Worm (Caenorhabditis elegans): ENCODE results near the gene cdk-5.

cdk-5 gene

ce11 chrIII:13423414-13423813 is 42.7 kb downstream of the cdk-5 start, which contains the start of gene exo-1 (continued):
- TF ChIP-seq lir-3 (tag; optimal IDR thresholded peaks at IDR 0.05; ENCODE audit: poor library complexity), result peak; percentile 50
- no peak for TF ChIP-seq snpc-4 (tag; optimal IDR thresholded peaks at IDR 0.05)
- TF ChIP-seq sox-4 (tag; optimal IDR thresholded peaks at IDR 0.05), result no peak
- no peak for TF ChIP-seq tlp-1 (tag; optimal IDR thresholded peaks at IDR 0.05)
- no peak for TF ChIP-seq ceh-8 (GFP tag; optimal IDR thresholded peaks at IDR 0.05)
- no peak for TF ChIP-seq ceh-88 (GFP tag; IDR thresholded peaks at IDR 0.05)
- no peak for TF ChIP-seq nhr-84 (tag; optimal IDR thresholded peaks at IDR 0.05)
- no peak for TF ChIP-seq hlh-4 (tag; optimal IDR thresholded peaks at IDR 0.05)
- peak; percentile 63 for TF ChIP-seq snu-23 (GFP tag; optimal IDR thresholded peaks at IDR 0.05)
- no peak for TF ChIP-seq isw-1 (GFP tag; IDR thresholded peaks at IDR 0.05)
- TF ChIP-seq fkh-4 (tag; optimal IDR thresholded peaks at IDR 0.05; ENCODE audit: borderline replicate concordance), result no peak
- peak; percentile 71 for TF ChIP-seq nhr-85 (tag)
- TF ChIP-seq ces-1 (GFP tag; optimal IDR thresholded peaks at IDR 0.05), result no peak
- TF ChIP-seq unc-98 (GFP tag; IDR thresholded peaks at IDR 0.05), result no peak
- no peak for TF ChIP-seq unc-62 (GFP tag; optimal IDR thresholded peaks at IDR 0.05)
- no peak for TF ChIP-seq ceh-90 (tag; optimal IDR thresholded peaks at IDR 0.05)
- peak; percentile 50 for TF ChIP-seq rnt-1 (tag; optimal IDR thresholded peaks at IDR 0.05)
- no peak for TF ChIP-seq efl-3 (GFP tag; optimal IDR thresholded peaks at IDR 0.05)
- TF ChIP-seq lin-39 (tag; optimal IDR thresholded peaks at IDR 0.05), result no peak
- no peak for TF ChIP-seq elt-2 (tag; optimal IDR thresholded peaks at IDR 0.05)
- TF ChIP-seq lin-35 (GFP tag; optimal IDR thresholded peaks at IDR 0.05), result peak; percentile 83 to 98
- TF ChIP-seq ztf-11 (tag; optimal IDR thresholded peaks at IDR 0.05), result peak in 1 of 2 experiments; percentile 35
- TF ChIP-seq lin-15B (tag; optimal IDR thresholded peaks at IDR 0.05), result peak; percentile 53
- peak; percentile 40 to 89 for TF ChIP-seq lsy-2 (tag; optimal IDR thresholded peaks at IDR 0.05)
- no peak for TF ChIP-seq ztf-4 (tag; optimal IDR thresholded peaks at IDR 0.05)
- TF ChIP-seq sup-37 (GFP tag; optimal IDR thresholded peaks at IDR 0.05), result no peak
- peak; percentile 26 for TF ChIP-seq vab-15 (tag; optimal IDR thresholded peaks at IDR 0.05)
- no peak for TF ChIP-seq mef-2 (tag; optimal IDR thresholded peaks at IDR 0.05)
- no peak for TF ChIP-seq unc-86 (tag; optimal IDR thresholded peaks at IDR 0.05)
- no peak for TF ChIP-seq nhr-19 (GFP tag; conservative IDR thresholded peaks at IDR 0.05)
- TF ChIP-seq C34B4.2 (tag; optimal IDR thresholded peaks at IDR 0.05), result no peak
- TF ChIP-seq unc-130 (tag; optimal IDR thresholded peaks at IDR 0.05), result peak; percentile 77
- no peak for TF ChIP-seq nhr-28 (tag; optimal IDR thresholded peaks at IDR 0.05)
- no peak for TF ChIP-seq grh-1 (GFP tag; IDR thresholded peaks at IDR 0.05)
- TF ChIP-seq nhr-77 (tag; optimal IDR thresholded peaks at IDR 0.05), result peak; percentile 65
- TF ChIP-seq lin-13 (GFP tag; optimal IDR thresholded peaks at IDR 0.05), result peak; percentile 58
- TF ChIP-seq nhr-237 (tag; optimal IDR thresholded peaks at IDR 0.05), result no peak
- TF ChIP-seq ama-1 (optimal IDR thresholded peaks at IDR 0.05), result no peak
- peak; percentile 52 for TF ChIP-seq nhr-90 (tag; optimal IDR thresholded peaks at IDR 0.05; ENCODE audit: poor library complexity)
- TF ChIP-seq ceh-63 (GFP tag; optimal IDR thresholded peaks at IDR 0.05), result no peak
- TF ChIP-seq pqm-1 (tag; optimal IDR thresholded peaks at IDR 0.05), result no peak
- no peak for TF ChIP-seq zag-1 (tag; optimal IDR thresholded peaks at IDR 0.05)
- TF ChIP-seq F16B12.6 (tag; optimal IDR thresholded peaks at IDR 0.05), result peak; percentile 65
- peak; percentile 86 to 91 (median 90) for TF ChIP-seq dpl-1 (GFP tag; optimal IDR thresholded peaks at IDR 0.05)
- TF ChIP-seq pax-3 (tag; optimal IDR thresholded peaks at IDR 0.05), result peak; percentile 2
- TF ChIP-seq blmp-1 (tag; optimal IDR thresholded peaks at IDR 0.05), result peak; percentile 82
- peak in 1 of 3 experiments; percentile 37 for TF ChIP-seq ceh-82 (tag; optimal IDR thresholded peaks at IDR 0.05)
- TF ChIP-seq egl-27 (tag; optimal IDR thresholded peaks at IDR 0.05), result no peak
- TF ChIP-seq nhr-76 (tag; optimal IDR thresholded peaks at IDR 0.05), result no peak
- TF ChIP-seq alr-1 (tag; optimal IDR thresholded peaks at IDR 0.05; ENCODE audit: borderline replicate concordance), result no peak
- no peak for TF ChIP-seq mab-9 (GFP tag; IDR thresholded peaks at IDR 0.05)
- no peak for TF ChIP-seq swsn-7 (tag; optimal IDR thresholded peaks at IDR 0.05)
- TF ChIP-seq nhr-71 (tag; optimal IDR thresholded peaks at IDR 0.05), result peak; percentile 61
